Fruit fly (Drosophila melanogaster) S2 (cell line): ENCODE data around the gene Vps13D.

Experiments
- CG8478 ChIP-seq: fragments of >200 bp; optimal IDR thresholded peaks from 2 replicates; lab custom pipeline; 2018
- CTCF ChIP-seq, 2 experiments: fragments of >200 bp; optimal IDR thresholded peaks; 2 replicates each; lab custom pipeline; 2018

DNA sequence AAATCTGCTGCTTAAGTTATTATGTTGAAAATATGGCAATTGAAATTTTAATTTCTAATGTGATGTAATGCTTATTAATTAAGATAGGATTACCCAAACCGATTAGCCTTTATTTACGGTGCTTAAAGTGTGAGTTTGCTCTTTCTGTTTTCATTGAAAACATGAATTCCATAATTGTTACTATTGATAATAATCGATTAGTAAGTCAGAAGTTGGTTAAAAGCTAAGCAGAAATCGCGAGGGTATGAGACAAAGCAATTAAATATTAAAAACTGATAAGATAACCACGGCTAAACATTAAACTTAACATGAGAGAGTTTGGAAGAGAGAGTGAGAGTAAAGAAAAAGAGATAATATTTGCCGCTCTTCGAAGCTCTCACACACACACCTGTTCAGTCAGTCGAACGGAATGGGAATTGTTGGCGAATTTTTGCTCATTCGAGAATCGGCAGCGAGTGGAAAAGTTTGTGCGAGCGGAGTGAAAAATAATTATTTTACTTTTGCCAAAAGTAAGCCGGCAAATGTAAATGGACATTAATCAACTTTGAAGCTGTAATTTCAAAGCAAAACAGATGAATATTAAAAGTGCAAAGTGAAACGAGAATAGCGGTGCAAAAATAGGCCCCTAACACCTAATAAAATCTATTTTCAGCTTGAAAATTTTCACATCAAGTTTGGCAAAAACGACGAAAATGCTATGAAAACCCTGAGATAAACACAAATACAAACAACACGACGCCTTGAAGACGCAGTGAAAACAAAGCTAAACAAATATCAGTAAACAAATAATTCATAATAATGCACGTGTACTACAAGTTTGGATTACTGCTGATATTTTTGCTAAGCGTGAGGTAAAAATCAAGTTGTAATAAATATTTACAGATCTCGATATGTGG is 36.2 kb downstream of the Vps13D start:
- TF ChIP-seq CG8478 (lab: Kevin White, UChicago) = no peak
- TF ChIP-seq CTCF (optimal IDR thresholded peaks at IDR 0.05; lab: Kevin White, UChicago) = no peak
